ENCODE assay signal across 1 fruit fly cellular context in genomic region chr3R:24252494-24252893, dm6.
TF ChIP-seq lines count a peak whose summit lies in the region.

Gene beta-PheRS (minus strand): TSS chr3R:24252679.

TF ChIP-seq in whole organism, embryonic, 481 proteins besides CTCF, POLR2A, EP300 and RAD21 (continued from another document and continues in another):
- TF ChIP-seq dimm (GFP tag; IDR thresholded peaks at IDR 0.05; lab: Robert Waterston, UW) (no peak), CG12155 (GFP tag; optimal IDR thresholded peaks at IDR 0.05; lab: Kevin White, UChicago) (peak; percentile 52), CG14441 (GFP tag; IDR thresholded peaks at IDR 0.05; lab: Robert Waterston, UW) (peak; percentile 39; the same call in 1 of the 2 replicates), CG4617 (GFP tag; optimal IDR thresholded peaks at IDR 0.05; lab: Kevin White, UChicago; ENCODE audit: borderline replicate concordance) (peak; percentile 90), Ptx1 (GFP tag; IDR thresholded peaks at IDR 0.05; lab: Robert Waterston, UW) (no peak), tio (GFP tag; optimal IDR thresholded peaks at IDR 0.05; lab: Kevin White, UChicago) (no peak), CG18619 (GFP tag; optimal IDR thresholded peaks at IDR 0.05; lab: Kevin White, UChicago) (no peak), CG7745 (tag; optimal IDR thresholded peaks at IDR 0.05; lab: Kevin White, UChicago) (no peak), NfI (GFP tag; optimal IDR thresholded peaks at IDR 0.05; lab: Kevin White, UChicago) (peak; percentile 58), row (GFP tag; IDR thresholded peaks at IDR 0.05; lab: Robert Waterston, UW) (peak; percentile 91), CG13424 (tag; optimal IDR thresholded peaks at IDR 0.05; lab: Kevin White, UChicago) (peak; percentile 66), Camta (GFP tag; optimal IDR thresholded peaks at IDR 0.05; lab: Kevin White, UChicago) (peak; percentile 35), Lpt (GFP tag; optimal IDR thresholded peaks at IDR 0.05; lab: Kevin White, UChicago) (no peak), CG6683 (GFP tag; optimal IDR thresholded peaks at IDR 0.05; lab: Kevin White, UChicago) (peak; percentile 2), gcm (GFP tag; optimal IDR thresholded peaks at IDR 0.05; lab: Kevin White, UChicago) (no peak), CG34224 (GFP tag; IDR thresholded peaks at IDR 0.05; lab: Robert Waterston, UW; ENCODE audit: partially characterized antibody) (peak; percentile 91), Dll (GFP tag; IDR thresholded peaks at IDR 0.05; lab: Robert Waterston, UW; ENCODE audit: partially characterized antibody) (peak; percentile 88), CG12659 (GFP tag; optimal IDR thresholded peaks at IDR 0.05; lab: Kevin White, UChicago) (peak; percentile 93), ken (GFP tag; IDR thresholded peaks at IDR 0.05; lab: Robert Waterston, UW) (peak; percentile 41; the same call in 1 of the 3 replicates), Dip2 (GFP tag; IDR thresholded peaks at IDR 0.05; lab: Robert Waterston, UW) (no peak), CG4730 (GFP tag; IDR thresholded peaks at IDR 0.05; lab: Robert Waterston, UW) (no peak), gt (GFP tag; IDR thresholded peaks at IDR 0.05; lab: Robert Waterston, UW) (no peak), CG2678 (tag; optimal IDR thresholded peaks at IDR 0.05; lab: Kevin White, UChicago) (no peak), Hey (tag; optimal IDR thresholded peaks at IDR 0.05; lab: Kevin White, UChicago) (no peak), CG15514 (GFP tag; optimal IDR thresholded peaks at IDR 0.05; lab: Kevin White, UChicago) (no peak), eyg (GFP tag; optimal IDR thresholded peaks at IDR 0.05; lab: Kevin White, UChicago) (no peak), pho (GFP tag; optimal IDR thresholded peaks at IDR 0.05; lab: Kevin White, UChicago) (peak; percentile 58), yki (optimal IDR thresholded peaks at IDR 0.05; lab: Kevin White, UChicago) (no peak), CG31441 (GFP tag; IDR thresholded peaks at IDR 0.05; lab: Robert Waterston, UW) (no peak), ato (GFP tag; IDR thresholded peaks at IDR 0.05; lab: Robert Waterston, UW; ENCODE audit: partially characterized antibody) (peak; percentile 90), Spps (tag; optimal IDR thresholded peaks at IDR 0.05; lab: Kevin White, UChicago) (no peak), CG10274 (GFP tag; optimal IDR thresholded peaks at IDR 0.05; lab: Kevin White, UChicago) (no peak), kah (GFP tag; optimal IDR thresholded peaks at IDR 0.05; lab: Kevin White, UChicago) (no peak), croc (GFP tag; conservative IDR thresholded peaks at IDR 0.05; lab: Robert Waterston, UW) (no peak), sens-2 (GFP tag; IDR thresholded peaks at IDR 0.05; lab: Robert Waterston, UW) (no peak), btn (GFP tag; optimal IDR thresholded peaks at IDR 0.05; lab: Kevin White, UChicago) (no peak), onecut (GFP tag; IDR thresholded peaks at IDR 0.05; lab: Robert Waterston, UW) (0 out of 2 replicates have a peak, but pooled peaks have one; percentile 8), crol (GFP tag; IDR thresholded peaks at IDR 0.05; lab: Robert Waterston, UW) (no peak), Oli (tag; optimal IDR thresholded peaks at IDR 0.05; lab: Kevin White, UChicago) (no peak), Ets65A (GFP tag; lab: Kevin White, UChicago) (peak; percentile 94), CG5180 (GFP tag; optimal IDR thresholded peaks at IDR 0.05; lab: Kevin White, UChicago) (no peak), ash1 (GFP tag; optimal IDR thresholded peaks at IDR 0.05; lab: Kevin White, UChicago) (peak; percentile 12), exex (tag; optimal IDR thresholded peaks at IDR 0.05; lab: Kevin White, UChicago) (no peak), CG10543 (GFP tag; optimal IDR thresholded peaks at IDR 0.05; lab: Kevin White, UChicago) (no peak), CG9797 (GFP tag; optimal IDR thresholded peaks at IDR 0.05; lab: Kevin White, UChicago) (peak; percentile 93), CG9609 (GFP tag; optimal IDR thresholded peaks at IDR 0.05; lab: Kevin White, UChicago) (peak; percentile 3), CG7786 (GFP tag; optimal IDR thresholded peaks at IDR 0.05; lab: Kevin White, UChicago) (peak; percentile 48), CG11696 (GFP tag; IDR thresholded peaks at IDR 0.05; lab: Robert Waterston, UW) (no peak), Lhr (GFP tag; optimal IDR thresholded peaks at IDR 0.05; lab: Kevin White, UChicago) (peak; percentile 91), GATAe (GFP tag; conservative IDR thresholded peaks at IDR 0.05; lab: Robert Waterston, UW) (0 out of 2 replicates have a peak, but pooled peaks have one; percentile 32), CG4707 (GFP tag; optimal IDR thresholded peaks at IDR 0.05; lab: Kevin White, UChicago) (no peak), CG15073 (GFP tag; optimal IDR thresholded peaks at IDR 0.05; lab: Kevin White, UChicago) (no peak), Adf1 (GFP tag; IDR thresholded peaks at IDR 0.05; lab: Robert Waterston, UW) (peak; percentile 59), Elba2 (GFP tag; optimal IDR thresholded peaks at IDR 0.05; lab: Kevin White, UChicago) (peak; percentile 67), CG8944 (GFP tag; optimal IDR thresholded peaks at IDR 0.05; lab: Kevin White, UChicago) (peak; percentile 35), dpn (GFP tag; optimal IDR thresholded peaks at IDR 0.05; lab: Kevin White, UChicago) (peak; percentile 71 to 72), CG32767 (GFP tag; IDR thresholded peaks at IDR 0.05; lab: Robert Waterston, UW) (no peak), D19B (GFP tag; optimal IDR thresholded peaks at IDR 0.05; lab: Kevin White, UChicago) (no peak), z (GFP tag; IDR thresholded peaks at IDR 0.05; lab: Robert Waterston, UW) (no peak), CG4328 (GFP tag; optimal IDR thresholded peaks at IDR 0.05; lab: Kevin White, UChicago) (no peak), Mrtf (GFP tag; IDR thresholded peaks at IDR 0.05; lab: Robert Waterston, UW) (peak; percentile 48; the same call in 1 of the 3 replicates), pnt (GFP tag; optimal IDR thresholded peaks at IDR 0.05; lab: Kevin White, UChicago) (peak; percentile 37), fd102C (GFP tag; optimal IDR thresholded peaks at IDR 0.05; lab: Kevin White, UChicago) (no peak), en (GFP tag; optimal IDR thresholded peaks at IDR 0.05; lab: Kevin White, UChicago) (no peak), CG7963 (GFP tag; IDR thresholded peaks at IDR 0.05; lab: Robert Waterston, UW; ENCODE audit: partially characterized antibody) (peak; percentile 91), CG14710 (tag; optimal IDR thresholded peaks at IDR 0.05; lab: Kevin White, UChicago) (peak; percentile 95), CG30431 (GFP tag; optimal IDR thresholded peaks at IDR 0.05; lab: Kevin White, UChicago) (no peak), crp (GFP tag; optimal IDR thresholded peaks at IDR 0.05; lab: Kevin White, UChicago) (no peak), CG16863 (GFP tag; optimal IDR thresholded peaks at IDR 0.05; lab: Kevin White, UChicago) (peak; percentile 13), HmgD (GFP tag; optimal IDR thresholded peaks at IDR 0.05; lab: Kevin White, UChicago) (peak; percentile 68), CG12942 (GFP tag; optimal IDR thresholded peaks at IDR 0.05; lab: Kevin White, UChicago) (peak; percentile 35), Bgb (GFP tag; IDR thresholded peaks at IDR 0.05; lab: Robert Waterston, UW; ENCODE audit: partially characterized antibody) (peak; percentile 96), CG3281 (GFP tag; optimal IDR thresholded peaks at IDR 0.05; lab: Kevin White, UChicago) (no peak), lbe (GFP tag; optimal IDR thresholded peaks at IDR 0.05; lab: Kevin White, UChicago) (peak; percentile 4), Stat92E (GFP tag; optimal IDR thresholded peaks at IDR 0.05; lab: Kevin White, UChicago) (no peak), CG1529 (GFP tag; optimal IDR thresholded peaks at IDR 0.05; lab: Kevin White, UChicago) (no peak), aop (GFP tag; IDR thresholded peaks at IDR 0.05; lab: Robert Waterston, UW) (no peak), grn (GFP tag; optimal IDR thresholded peaks at IDR 0.05; lab: Kevin White, UChicago) (no peak), CG13775 (GFP tag; optimal IDR thresholded peaks at IDR 0.05; lab: Kevin White, UChicago) (peak; percentile 58), br (optimal IDR thresholded peaks at IDR 0.05; lab: Kevin White, UChicago) (no peak), dysf (GFP tag; IDR thresholded peaks at IDR 0.05; lab: Robert Waterston, UW) (0 out of 3 replicates have a peak, but pooled peaks have one; percentile 46), gfzf (GFP tag; optimal IDR thresholded peaks at IDR 0.05; lab: Kevin White, UChicago) (peak; percentile 78), inv (GFP tag; IDR thresholded peaks at IDR 0.05; lab: Robert Waterston, UW; ENCODE audit: partially characterized antibody) (peak; percentile 92), gce (GFP tag; IDR thresholded peaks at IDR 0.05; lab: Robert Waterston, UW) (no peak), NC2β (GFP tag; optimal IDR thresholded peaks at IDR 0.05; lab: Kevin White, UChicago) (peak; percentile 50), CG1647 (GFP tag; optimal IDR thresholded peaks at IDR 0.05; lab: Kevin White, UChicago) (peak; percentile 57), ara (GFP tag; IDR thresholded peaks at IDR 0.05; lab: Robert Waterston, UW) (no peak), CG12744 (GFP tag; optimal IDR thresholded peaks at IDR 0.05; lab: Kevin White, UChicago) (no peak), hb (GFP tag; IDR thresholded peaks at IDR 0.05; lab: Robert Waterston, UW; ENCODE audit: partially characterized antibody) (peak; percentile 78), D19A (tag; optimal IDR thresholded peaks at IDR 0.05; lab: Kevin White, UChicago) (no peak), B-H1 (GFP tag; IDR thresholded peaks at IDR 0.05; lab: Robert Waterston, UW) (peak; percentile 22; the same call in 1 of the 3 replicates), NC2α (GFP tag; optimal IDR thresholded peaks at IDR 0.05; lab: Kevin White, UChicago) (no peak), C15 (GFP tag; IDR thresholded peaks at IDR 0.05; lab: Robert Waterston, UW) (0 out of 3 replicates have a peak, but pooled peaks have one; percentile 57), CG1792 (GFP tag; optimal IDR thresholded peaks at IDR 0.05; lab: Kevin White, UChicago) (peak; percentile 0), Ssrp (tag; optimal IDR thresholded peaks at IDR 0.05; lab: Kevin White, UChicago) (peak; percentile 23), nmo (GFP tag; optimal IDR thresholded peaks at IDR 0.05; lab: Kevin White, UChicago) (peak; percentile 78), Sin3A (optimal IDR thresholded peaks at IDR 0.05; lab: Kevin White, UChicago) (peak; percentile 72), ham (GFP tag; IDR thresholded peaks at IDR 0.05; lab: Robert Waterston, UW) (no peak), ro (GFP tag; IDR thresholded peaks at IDR 0.05; lab: Robert Waterston, UW) (no peak), slou (GFP tag; optimal IDR thresholded peaks at IDR 0.05; lab: Kevin White, UChicago) (no peak), CG9727 (GFP tag; optimal IDR thresholded peaks at IDR 0.05; lab: Kevin White, UChicago) (no peak), CG11504 (tag; optimal IDR thresholded peaks at IDR 0.05; lab: Kevin White, UChicago) (no peak), fu2 (GFP tag; optimal IDR thresholded peaks at IDR 0.05; lab: Kevin White, UChicago) (peak; percentile 33), CG2120 (GFP tag; optimal IDR thresholded peaks at IDR 0.05; lab: Kevin White, UChicago) (peak; percentile 75), CG17829 (tag; optimal IDR thresholded peaks at IDR 0.05; lab: Kevin White, UChicago) (peak; percentile 76), Hr78 (GFP tag; optimal IDR thresholded peaks at IDR 0.05; lab: Kevin White, UChicago) (no peak), Blimp-1 (GFP tag; optimal IDR thresholded peaks at IDR 0.05; lab: Kevin White, UChicago) (no peak), Meics (GFP tag; optimal IDR thresholded peaks at IDR 0.05; lab: Kevin White, UChicago) (no peak), CG18764 (GFP tag; optimal IDR thresholded peaks at IDR 0.05; lab: Kevin White, UChicago) (no peak), nerfin-2 (GFP tag; IDR thresholded peaks at IDR 0.05; lab: Robert Waterston, UW; ENCODE audit: partially characterized antibody) (peak; percentile 81), bcd (GFP tag; optimal IDR thresholded peaks at IDR 0.05; lab: Kevin White, UChicago) (no peak), Max (GFP tag; optimal IDR thresholded peaks at IDR 0.05; lab: Kevin White, UChicago) (peak; percentile 73), CG14014 (GFP tag; IDR thresholded peaks at IDR 0.05; lab: Robert Waterston, UW) (peak; percentile 75), Fer3 (tag; optimal IDR thresholded peaks at IDR 0.05; lab: Kevin White, UChicago) (no peak), stwl (tag; optimal IDR thresholded peaks at IDR 0.05; lab: Kevin White, UChicago) (peak; percentile 98), Nf-YA (GFP tag; IDR thresholded peaks at IDR 0.05; lab: Robert Waterston, UW) (peak; percentile 34; the same call in 1 of the 2 replicates), YL-1 (GFP tag; optimal IDR thresholded peaks at IDR 0.05; lab: Kevin White, UChicago) (peak; percentile 98), dan (GFP tag; IDR thresholded peaks at IDR 0.05; lab: Robert Waterston, UW) (no peak), CG12769 (tag; optimal IDR thresholded peaks at IDR 0.05; lab: Kevin White, UChicago) (no peak), CG2202 (tag; optimal IDR thresholded peaks at IDR 0.05; lab: Kevin White, UChicago) (no peak), trem (tag; optimal IDR thresholded peaks at IDR 0.05; lab: Kevin White, UChicago) (peak; percentile 82), zfh1 (GFP tag; IDR thresholded peaks at IDR 0.05; lab: Robert Waterston, UW) (no peak), abd-A (tag; optimal IDR thresholded peaks at IDR 0.05; lab: Kevin White, UChicago) (no peak), ems (GFP tag; optimal IDR thresholded peaks at IDR 0.05; lab: Kevin White, UChicago) (peak; percentile 49), nau (GFP tag; optimal IDR thresholded peaks at IDR 0.05; lab: Kevin White, UChicago) (no peak), peb (GFP tag; IDR thresholded peaks at IDR 0.05; lab: Robert Waterston, UW) (no peak), CG4820 (GFP tag; optimal IDR thresholded peaks at IDR 0.05; lab: Kevin White, UChicago) (peak; percentile 31), pan (optimal IDR thresholded peaks at IDR 0.05; lab: Kevin White, UChicago) (no peak), pan (GFP tag; optimal IDR thresholded peaks at IDR 0.05 in 1 of 2, IDR thresholded peaks at IDR 0.05 in 1 of 2) (peak in 1 of 2 experiments; percentile 46), crc (GFP tag; optimal IDR thresholded peaks at IDR 0.05; lab: Kevin White, UChicago) (no peak), CoRest (tag; optimal IDR thresholded peaks at IDR 0.05; lab: Kevin White, UChicago) (no peak), CG8359 (GFP tag; optimal IDR thresholded peaks at IDR 0.05; lab: Kevin White, UChicago; ENCODE audit: borderline replicate concordance) (no peak), CG8924 (tag; optimal IDR thresholded peaks at IDR 0.05; lab: Kevin White, UChicago) (no peak), CG30020 (tag; optimal IDR thresholded peaks at IDR 0.05; lab: Kevin White, UChicago) (peak; percentile 92)
